Worm (Caenorhabditis elegans) whole organism, L3 larva: ENCODE results near the gene dhp-2.

Experiments used
- nhr-25 ChIP-seq: sonication (generic microtip); optimal IDR thresholded peaks from 2 replicates; lab custom pipeline; 2017; ENCODE audit warnings: missing biosample characterization, missing genetic modification characterization
- nhr-28 ChIP-seq: fragments of 150-350 bp; optimal IDR thresholded peaks from 2 replicates; lab custom pipeline; 2014; ENCODE audit warnings: missing biosample characterization, missing genetic modification characterization
- nhr-77 ChIP-seq: fragments of 150-350 bp; optimal IDR thresholded peaks from 2 replicates; lab custom pipeline; 2014; ENCODE audit warnings: missing biosample characterization, missing genetic modification characterization
- snpc-4 ChIP-seq: fragments of 150-350 bp; optimal IDR thresholded peaks from 2 replicates; lab custom pipeline; 2014; ENCODE audit warnings: missing biosample characterization, missing genetic modification characterization
- ztf-11 ChIP-seq: fragments of 150-350 bp; optimal IDR thresholded peaks from 2 replicates; lab custom pipeline; 2014; ENCODE audit warnings: missing biosample characterization, missing genetic modification characterization

DNA sequence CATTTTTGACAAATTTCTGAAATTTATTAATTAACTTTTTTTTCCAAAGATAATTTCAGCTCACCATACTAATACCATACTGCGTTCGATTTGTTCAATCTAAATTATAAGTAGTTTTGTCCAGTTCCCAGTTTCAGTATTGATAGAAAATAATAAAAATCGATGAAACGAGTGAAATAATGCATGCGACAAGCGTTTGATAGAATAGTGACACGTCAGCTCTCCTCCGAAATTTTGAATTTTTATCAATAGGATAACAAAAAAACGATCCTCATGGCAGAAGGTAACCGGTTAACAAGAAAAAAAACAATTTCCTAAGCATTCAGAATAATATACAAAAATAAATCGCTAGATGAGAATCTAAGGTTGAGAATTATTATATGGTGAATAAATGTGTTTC, 23.8 kb downstream of the dhp-2 start, which contains the start of gene C47E12.3:
- TF ChIP-seq nhr-77 (tag; lab: Kevin White, UChicago): no peak
- no peak for TF ChIP-seq ztf-11 (tag; lab: Kevin White, UChicago)
- TF ChIP-seq nhr-28 (tag; lab: Kevin White, UChicago): no peak
- no peak for TF ChIP-seq nhr-25
- no peak for TF ChIP-seq snpc-4 (tag; lab: Kevin White, UChicago)
